Worm (Caenorhabditis elegans) whole organism, late embryonic: ENCODE results near the gene srv-15.

Experiments
- K02D7.2 ChIP-seq: sonication (generic microtip); optimal IDR thresholded peaks from 2 replicates; lab custom pipeline; 2017; ENCODE audit warnings: mild to moderate bottlenecking, missing genetic modification characterization, missing compliant biosample characterization
- Y22D7AL.16 ChIP-seq: sonication (generic microtip); optimal IDR thresholded peaks from 2 replicates; lab custom pipeline; 2016; ENCODE audit warnings: missing genetic modification characterization, missing compliant biosample characterization
- ama-1 ChIP-seq: fragments of 150-350 bp; optimal IDR thresholded peaks from 2 replicates; lab custom pipeline; 2014
- che-1 ChIP-seq: sonication (generic microtip); optimal IDR thresholded peaks from 2 replicates; lab custom pipeline; 2016; ENCODE audit warnings: mild to moderate bottlenecking, missing genetic modification characterization, missing compliant biosample characterization
- dmd-4 ChIP-seq: sonication (generic microtip); optimal IDR thresholded peaks from 2 replicates; lab custom pipeline; 2016; ENCODE audit warnings: borderline replicate concordance, missing genetic modification characterization, missing compliant biosample characterization
- dve-1 ChIP-seq: sonication (generic microtip); optimal IDR thresholded peaks from 2 replicates; lab custom pipeline; 2017; ENCODE audit warnings: antibody characterized with exemption, mild to moderate bottlenecking, missing genetic modification characterization, missing compliant biosample characterization
- ets-4 ChIP-seq: sonication (generic microtip); optimal IDR thresholded peaks from 2 replicates; lab custom pipeline; 2016; ENCODE audit warnings: missing genetic modification characterization, missing compliant biosample characterization
- gmeb-2 ChIP-seq: sonication (generic microtip); optimal IDR thresholded peaks from 2 replicates; lab custom pipeline; 2016; ENCODE audit warnings: missing genetic modification characterization, inconsistent platforms, missing compliant biosample characterization
- hlh-13 ChIP-seq: fragments of 200-800 bp; sonication (Bioruptor generic); optimal IDR thresholded peaks from 2 replicates; lab custom pipeline; 2018; ENCODE audit warnings: mild to moderate bottlenecking, missing genetic modification characterization, missing compliant biosample characterization
- nhr-11 ChIP-seq: fragments of 150-350 bp; optimal IDR thresholded peaks from 2 replicates; lab custom pipeline; 2014; ENCODE audit warnings: missing biosample characterization, missing genetic modification characterization
- npax-4 ChIP-seq: sonication (generic microtip); optimal IDR thresholded peaks from 2 replicates; lab custom pipeline; 2016; ENCODE audit warnings: missing genetic modification characterization, missing compliant biosample characterization
- pha-4 ChIP-seq: fragments of 150-350 bp; optimal IDR thresholded peaks from 2 replicates; lab custom pipeline; 2018; ENCODE audit warnings: missing biosample characterization, missing genetic modification reagents, missing genetic modification characterization
- tbx-2 ChIP-seq: sonication (generic microtip); optimal IDR thresholded peaks from 2 replicates; lab custom pipeline; 2016; ENCODE audit warnings: missing genetic modification characterization, missing compliant biosample characterization
- unc-3 ChIP-seq, 2 experiments: fragments of 200-800 bp in 1 of 2; sonication (Bioruptor generic) in 1 of 2; sonication (generic microtip) in 1 of 2; conservative IDR thresholded peaks in 1 of 2; optimal IDR thresholded peaks in 1 of 2; 2 replicates each; pipeline versions ENCODE4 v1.3.6 to Lab custom; 2016 to 2022; ENCODE audit warnings: missing compliant biosample characterization in 2 of 2, missing genetic modification characterization in 2 of 2, missing genetic modification reagents in 1 of 2

- TF ChIP-seq npax-4 (tag; lab: Kevin White, UChicago) (no peak), gmeb-2 (no peak), ets-4 (tag; lab: Kevin White, UChicago) (no peak), pha-4 (tag; lab: Kevin White, UChicago) (no peak), nhr-11 (tag; lab: Kevin White, UChicago) (no peak), dmd-4 (tag; lab: Kevin White, UChicago) (no peak), Y22D7AL.16 (tag; lab: Kevin White, UChicago) (no peak), dve-1 (tag; lab: Kevin White, UChicago) (no peak), ama-1 (lab: Kevin White, UChicago) (no peak), K02D7.2 (no peak), unc-3 (GFP tag; conservative IDR thresholded peaks at IDR 0.05; lab: Robert Waterston, UW) (no peak), unc-3 (tag; optimal IDR thresholded peaks at IDR 0.05; lab: Kevin White, UChicago) (no peak), hlh-13 (GFP tag; lab: Kevin White, UChicago) (no peak), che-1 (tag; lab: Kevin White, UChicago) (no peak), tbx-2 (tag; lab: Kevin White, UChicago) (no peak)
Observed at ce11 chrIV:15861499-15861898, 44.9 kb upstream of the srv-15 start.
